Fruit fly (Drosophila melanogaster) whole organism, embryonic: ENCODE data around the gene vkg.

Experiments used
- ATbp ChIP-seq: fragments of 200-800 bp; sonication (Bioruptor generic); optimal IDR thresholded peaks from 2 replicates; lab custom pipeline; 2017; ENCODE audit warnings: missing biosample characterization, mild to moderate bottlenecking, missing genetic modification characterization, missing genetic modification reagents
- Bteb2 ChIP-seq: fragments of 200-800 bp; sonication (Bioruptor generic); optimal IDR thresholded peaks from 2 replicates; lab custom pipeline; 2016; ENCODE audit warnings: missing biosample characterization, missing genetic modification characterization
- CG10147 ChIP-seq: fragments of 200-800 bp; sonication (Bioruptor generic); optimal IDR thresholded peaks from 2 replicates; lab custom pipeline; 2019; ENCODE audit warnings: missing biosample characterization, mild to moderate bottlenecking, missing genetic modification characterization, moderate library complexity
- CG10274 ChIP-seq: fragments of 200-800 bp; sonication (Bioruptor generic); optimal IDR thresholded peaks from 3 replicates; lab custom pipeline; 2017; ENCODE audit warnings: missing biosample characterization, mild to moderate bottlenecking, missing genetic modification characterization
- CG10979 ChIP-seq: fragments of 200-800 bp; sonication (Bioruptor generic); optimal IDR thresholded peaks from 2 replicates; lab custom pipeline; 2018; ENCODE audit warnings: missing biosample characterization, mild to moderate bottlenecking, missing genetic modification characterization, moderate library complexity
- CG12155 ChIP-seq: fragments of 200-800 bp; sonication (Bioruptor generic); optimal IDR thresholded peaks from 3 replicates; lab custom pipeline; 2016; ENCODE audit warnings: missing biosample characterization, missing genetic modification characterization
- CG13123 ChIP-seq: fragments of 200-800 bp; sonication (Bioruptor generic); optimal IDR thresholded peaks from 2 replicates; lab custom pipeline; 2016; ENCODE audit warnings: missing biosample characterization, missing genetic modification characterization
- CG13287 ChIP-seq: fragments of 200-800 bp; sonication (Bioruptor generic); IDR thresholded peaks from 2 replicates; pipeline ENCODE4 v1.3.6; 2022; ENCODE audit warnings: missing biosample characterization, missing genetic modification characterization; ENCODE audit not compliant: partially characterized antibody
- CG13624 ChIP-seq: fragments of 200-800 bp; sonication (Bioruptor generic); optimal IDR thresholded peaks from 2 replicates; lab custom pipeline; 2016; ENCODE audit warnings: missing biosample characterization, missing genetic modification characterization
- CG13775 ChIP-seq: fragments of 200-800 bp; sonication (Bioruptor generic); optimal IDR thresholded peaks from 3 replicates; lab custom pipeline; 2017; ENCODE audit warnings: missing biosample characterization, mild to moderate bottlenecking, missing genetic modification characterization
- CG14860 ChIP-seq: fragments of 200-800 bp; sonication (Bioruptor generic); IDR thresholded peaks from 3 replicates; pipeline ENCODE4 v1.3.6; 2022; ENCODE audit warnings: missing biosample characterization, missing genetic modification characterization; ENCODE audit not compliant: partially characterized antibody
- CG16815 ChIP-seq: fragments of 200-800 bp; sonication (Bioruptor generic); optimal IDR thresholded peaks from 3 replicates; lab custom pipeline; 2017; ENCODE audit warnings: missing biosample characterization, mild to moderate bottlenecking, missing genetic modification characterization
- CG2889 ChIP-seq: fragments of 200-800 bp; sonication (Bioruptor generic); IDR thresholded peaks from 3 replicates; pipeline ENCODE4 v1.3.6; 2022; ENCODE audit warnings: missing biosample characterization, missing genetic modification characterization
- CG30431 ChIP-seq: fragments of 200-800 bp; sonication (Bioruptor generic); optimal IDR thresholded peaks from 2 replicates; lab custom pipeline; 2017; ENCODE audit warnings: missing biosample characterization, missing genetic modification characterization
- CG3065 ChIP-seq: fragments of 200-800 bp; sonication (Bioruptor generic); optimal IDR thresholded peaks from 2 replicates; lab custom pipeline; 2016; ENCODE audit warnings: missing biosample characterization, missing genetic modification characterization
- CG32767 ChIP-seq: fragments of 200-800 bp; sonication (Bioruptor generic); IDR thresholded peaks from 2 replicates; pipeline ENCODE4 v1.3.6; 2022; ENCODE audit warnings: missing biosample characterization, missing genetic modification characterization
- CG34422 ChIP-seq: fragments of 200-800 bp; sonication (Bioruptor generic); IDR thresholded peaks from 3 replicates; pipeline ENCODE4 v1.3.6; 2022; ENCODE audit warnings: missing biosample characterization, missing genetic modification characterization
- CG4282 ChIP-seq: fragments of 200-800 bp; sonication (Bioruptor generic); optimal IDR thresholded peaks from 2 replicates; lab custom pipeline; 2016; ENCODE audit warnings: missing biosample characterization, missing genetic modification characterization
- CG4404 ChIP-seq: fragments of 200-800 bp; sonication (Bioruptor generic); IDR thresholded peaks from 2 replicates; pipeline ENCODE4 v1.3.6; 2022; ENCODE audit warnings: missing biosample characterization, missing genetic modification characterization
- CG4820 ChIP-seq: fragments of 200-800 bp; sonication (Bioruptor generic); optimal IDR thresholded peaks from 3 replicates; lab custom pipeline; 2016; ENCODE audit warnings: missing biosample characterization, missing genetic modification characterization
- CG6765 ChIP-seq: fragments of 200-800 bp; sonication (Bioruptor generic); optimal IDR thresholded peaks from 3 replicates; lab custom pipeline; 2017; ENCODE audit warnings: missing biosample characterization, mild to moderate bottlenecking, missing genetic modification characterization
- CG8281 ChIP-seq: fragments of 200-800 bp; sonication (Bioruptor generic); optimal IDR thresholded peaks from 2 replicates; lab custom pipeline; 2018; ENCODE audit warnings: missing biosample characterization, mild to moderate bottlenecking, missing genetic modification characterization, moderate library complexity
- CG8478 ChIP-seq: fragments of >200 bp; optimal IDR thresholded peaks from 2 replicates; lab custom pipeline; 2018
- CG8924 ChIP-seq: fragments of 200-800 bp; optimal IDR thresholded peaks from 3 replicates; lab custom pipeline; 2019; ENCODE audit warnings: missing biosample characterization, mild to moderate bottlenecking, missing genetic modification characterization, moderate library complexity
- Deaf1 ChIP-seq: fragments of 200-800 bp; optimal IDR thresholded peaks from 3 replicates; lab custom pipeline; 2019; ENCODE audit warnings: missing biosample characterization, mild to moderate bottlenecking, missing genetic modification characterization, moderate library complexity
- ERR ChIP-seq: fragments of 200-800 bp; sonication (Bioruptor generic); optimal IDR thresholded peaks from 2 replicates; lab custom pipeline; 2016; ENCODE audit warnings: missing biosample characterization, missing genetic modification characterization
- Ets65A ChIP-seq: fragments of 200-800 bp; sonication (Bioruptor generic); peaks from one replicate; lab custom pipeline; 2016; ENCODE audit warnings: missing biosample characterization, missing genetic modification characterization
- GATAe ChIP-seq: fragments of 200-800 bp; sonication (Bioruptor generic); conservative IDR thresholded peaks from 2 replicates; pipeline ENCODE4 v1.3.6; 2022; ENCODE audit warnings: missing biosample characterization, missing genetic modification characterization
- Gsc ChIP-seq: fragments of 200-800 bp; sonication (Bioruptor generic); IDR thresholded peaks from 2 replicates; pipeline ENCODE4 v1.3.6; 2022; ENCODE audit warnings: missing biosample characterization, missing genetic modification characterization
- HmgD ChIP-seq: fragments of 200-800 bp; sonication (Bioruptor generic); optimal IDR thresholded peaks from 3 replicates; lab custom pipeline; 2016; ENCODE audit warnings: missing biosample characterization, missing genetic modification characterization
- Hsf ChIP-seq: fragments of 200-800 bp; sonication (Bioruptor generic); optimal IDR thresholded peaks from 3 replicates; lab custom pipeline; 2016; ENCODE audit warnings: missing biosample characterization, missing genetic modification characterization
- Med ChIP-seq: fragments of 200-800 bp; sonication (Bioruptor generic); peaks from one replicate; lab custom pipeline; 2016; ENCODE audit warnings: missing biosample characterization, missing genetic modification characterization, mild to moderate bottlenecking, inconsistent platforms, moderate library complexity
- Nf-YB ChIP-seq: fragments of 200-800 bp; sonication (Bioruptor generic); optimal IDR thresholded peaks from 3 replicates; lab custom pipeline; 2019; ENCODE audit warnings: missing biosample characterization, mild to moderate bottlenecking, missing genetic modification characterization, moderate library complexity
- PHDP ChIP-seq: fragments of 200-800 bp; sonication (Bioruptor generic); optimal IDR thresholded peaks from 3 replicates; lab custom pipeline; 2018; ENCODE audit warnings: missing biosample characterization, mild to moderate bottlenecking, missing genetic modification characterization, moderate library complexity
- ab ChIP-seq: fragments of 200-800 bp; sonication (Bioruptor generic); optimal IDR thresholded peaks from 2 replicates; lab custom pipeline; 2016; ENCODE audit warnings: missing biosample characterization, missing genetic modification characterization
- bowl ChIP-seq: fragments of 200-800 bp; sonication (Bioruptor generic); IDR thresholded peaks from 2 replicates; pipeline ENCODE4 v1.3.6; 2022; ENCODE audit warnings: missing biosample characterization, missing genetic modification characterization
- caup ChIP-seq: fragments of 200-800 bp; sonication (Bioruptor generic); optimal IDR thresholded peaks from 3 replicates; lab custom pipeline; 2017; ENCODE audit warnings: missing biosample characterization, mild to moderate bottlenecking, missing genetic modification characterization, moderate library complexity; ENCODE audit not compliant: severe bottlenecking
- dm ChIP-seq: fragments of 200-800 bp; sonication (Bioruptor generic); optimal IDR thresholded peaks from 3 replicates; lab custom pipeline; 2016; ENCODE audit warnings: missing biosample characterization, missing genetic modification characterization
- grau ChIP-seq: fragments of 200-800 bp; optimal IDR thresholded peaks from 3 replicates; lab custom pipeline; 2019; ENCODE audit warnings: missing biosample characterization, mild to moderate bottlenecking, missing genetic modification characterization, moderate library complexity
- grn ChIP-seq: fragments of 200-800 bp; sonication (Bioruptor generic); optimal IDR thresholded peaks from 3 replicates; lab custom pipeline; 2017; ENCODE audit warnings: missing biosample characterization, missing genetic modification characterization
- hth ChIP-seq: fragments of >200 bp; optimal IDR thresholded peaks from 2 replicates; lab custom pipeline; 2017; ENCODE audit warnings: inconsistent platforms
- lola ChIP-seq, 3 experiments: fragments of >200 bp in 2 of 3; fragments of 200-800 bp in 1 of 3; sonication (Bioruptor generic) in 1 of 3; optimal IDR thresholded peaks; 2 replicates each; lab custom pipeline; 2017 to 2019; ENCODE audit warnings: missing biosample characterization in 3 of 3, missing genetic modification characterization in 3 of 3, mild to moderate bottlenecking in 1 of 3, moderate library complexity in 1 of 3
- mam ChIP-seq: fragments of 200-800 bp; sonication (Bioruptor generic); optimal IDR thresholded peaks from 3 replicates; lab custom pipeline; 2016; ENCODE audit warnings: missing biosample characterization, missing genetic modification characterization
- org-1 ChIP-seq: fragments of 200-800 bp; sonication (Bioruptor generic); optimal IDR thresholded peaks from 2 replicates; lab custom pipeline; 2017; ENCODE audit warnings: missing biosample characterization, missing genetic modification characterization
- pum ChIP-seq: fragments of 200-800 bp; sonication (Bioruptor generic); optimal IDR thresholded peaks from 2 replicates; lab custom pipeline; 2016; ENCODE audit warnings: missing biosample characterization, missing genetic modification characterization
- ro ChIP-seq: fragments of 200-800 bp; sonication (Bioruptor generic); IDR thresholded peaks from 2 replicates; pipeline ENCODE4 v1.3.6; 2022; ENCODE audit warnings: missing biosample characterization, missing genetic modification characterization
- run ChIP-seq: fragments of 200-800 bp; sonication (Bioruptor generic); optimal IDR thresholded peaks from 3 replicates; lab custom pipeline; 2018; ENCODE audit warnings: missing biosample characterization, mild to moderate bottlenecking, missing genetic modification characterization
- sens ChIP-seq: fragments of 200-800 bp; sonication (Bioruptor generic); peaks from one replicate; lab custom pipeline; 2016; ENCODE audit warnings: missing biosample characterization, missing genetic modification characterization
- slp2 ChIP-seq: fragments of 200-800 bp; sonication (Bioruptor generic); optimal IDR thresholded peaks from 2 replicates; lab custom pipeline; 2016; ENCODE audit warnings: missing biosample characterization, missing genetic modification characterization
- ttk ChIP-seq: fragments of 200-800 bp; sonication (Bioruptor generic); IDR thresholded peaks from 2 replicates; pipeline ENCODE4 v2.1.2; 2022; ENCODE audit warnings: missing biosample characterization, missing genetic modification characterization
- tx ChIP-seq: fragments of 200-800 bp; sonication (Bioruptor generic); optimal IDR thresholded peaks from 2 replicates; lab custom pipeline; 2016; ENCODE audit warnings: missing biosample characterization, missing genetic modification characterization
- wek ChIP-seq: fragments of 200-800 bp; sonication (Bioruptor generic); optimal IDR thresholded peaks from 3 replicates; lab custom pipeline; 2018; ENCODE audit warnings: missing biosample characterization, mild to moderate bottlenecking, missing genetic modification characterization, moderate library complexity
- zfh1 ChIP-seq: fragments of 200-800 bp; sonication (Bioruptor generic); IDR thresholded peaks from 3 replicates; pipeline ENCODE4 v1.3.6; 2022; ENCODE audit warnings: missing biosample characterization, missing genetic modification characterization

vkg gene

dm6 chr2L:4965420-4965819 is 62.6 kb downstream of the vkg start, which contains the start of gene CG34125 (continued):
- TF ChIP-seq CG34422 (GFP tag; lab: Robert Waterston, UW) = 0 out of 3 replicates have a peak, but pooled peaks have one; percentile 8
- TF ChIP-seq grn (GFP tag; lab: Kevin White, UChicago) = no peak
- no peak for TF ChIP-seq ATbp
- no peak for TF ChIP-seq ab (GFP tag; lab: Kevin White, UChicago)
- TF ChIP-seq tx (GFP tag; lab: Kevin White, UChicago) = no peak
- TF ChIP-seq CG8924 (tag; lab: Kevin White, UChicago) = no peak
- peak; percentile 82 for TF ChIP-seq Ets65A (GFP tag; lab: Kevin White, UChicago)
- TF ChIP-seq CG6765 (GFP tag; lab: Kevin White, UChicago) = no peak
- no peak for TF ChIP-seq slp2 (GFP tag; lab: Kevin White, UChicago)
- no peak for TF ChIP-seq CG16815 (GFP tag; lab: Kevin White, UChicago)
- no peak for TF ChIP-seq CG10979 (tag; lab: Kevin White, UChicago)
- TF ChIP-seq Nf-YB (GFP tag; lab: Kevin White, UChicago) = no peak
- no peak for TF ChIP-seq CG4820 (GFP tag; lab: Kevin White, UChicago)
- TF ChIP-seq ERR (GFP tag; lab: Kevin White, UChicago) = no peak
- no peak for TF ChIP-seq dm
- no peak for TF ChIP-seq CG10274 (GFP tag; lab: Kevin White, UChicago)
- TF ChIP-seq ttk (GFP tag; lab: Robert Waterston, UW) = no peak
- TF ChIP-seq wek (GFP tag; lab: Kevin White, UChicago) = no peak
- peak; percentile 14 for TF ChIP-seq mam (GFP tag; lab: Kevin White, UChicago)
- TF ChIP-seq CG4282 (GFP tag; lab: Kevin White, UChicago) = no peak
- TF ChIP-seq Bteb2 (GFP tag; lab: Kevin White, UChicago) = no peak
- TF ChIP-seq hth (lab: Kevin White, UChicago) = no peak
- no peak for TF ChIP-seq bowl (GFP tag; lab: Robert Waterston, UW)
- no peak for TF ChIP-seq lola (GFP tag; optimal IDR thresholded peaks at IDR 0.05; lab: Kevin White, UChicago)
- no peak for TF ChIP-seq CG3065
- no peak for TF ChIP-seq ro (GFP tag; lab: Robert Waterston, UW)
- no peak for TF ChIP-seq HmgD (GFP tag; lab: Kevin White, UChicago)
- TF ChIP-seq CG12155 (GFP tag; lab: Kevin White, UChicago) = no peak
- no peak for TF ChIP-seq run (tag; lab: Kevin White, UChicago)
- no peak for TF ChIP-seq CG30431
- peak; percentile 5 for TF ChIP-seq CG13624 (GFP tag; lab: Kevin White, UChicago)
- TF ChIP-seq Med (GFP tag; lab: Kevin White, UChicago) = peak; percentile 67
- TF ChIP-seq CG8478 (lab: Kevin White, UChicago) = no peak
- no peak for TF ChIP-seq Hsf (GFP tag; lab: Kevin White, UChicago)
- no peak for TF ChIP-seq CG14860 (GFP tag; lab: Robert Waterston, UW)
- no peak for TF ChIP-seq Gsc (GFP tag; lab: Robert Waterston, UW)
- TF ChIP-seq CG32767 (GFP tag; lab: Robert Waterston, UW) = no peak
- TF ChIP-seq caup = no peak
- TF ChIP-seq grau (tag; lab: Kevin White, UChicago) = no peak
- TF ChIP-seq GATAe (GFP tag; lab: Robert Waterston, UW) = no peak
- TF ChIP-seq Deaf1 = no peak
- TF ChIP-seq org-1 (GFP tag; lab: Kevin White, UChicago) = no peak
- TF ChIP-seq sens (GFP tag; lab: Kevin White, UChicago) = no peak
- no peak for TF ChIP-seq CG4404 (GFP tag; lab: Robert Waterston, UW)
- TF ChIP-seq CG13287 (GFP tag; lab: Robert Waterston, UW) = peak; percentile 22; the same call in 1 of the 2 replicates
- peak; percentile 20; the same call in 1 of the 3 replicates for TF ChIP-seq zfh1 (GFP tag; lab: Robert Waterston, UW)
- TF ChIP-seq CG8281 (tag; lab: Kevin White, UChicago) = no peak
- TF ChIP-seq CG13123 (GFP tag; lab: Kevin White, UChicago) = no peak
- TF ChIP-seq pum = no peak
- no peak for TF ChIP-seq CG13775 (GFP tag; lab: Kevin White, UChicago)
- TF ChIP-seq CG10147 = no peak
- no peak for TF ChIP-seq PHDP
- TF ChIP-seq CG2889 (GFP tag; lab: Robert Waterston, UW) = no peak
